Fruit fly (Drosophila melanogaster) whole organism, wandering third instar larva: Measurements from ENCODE around the gene CG5510.

Source experiments
- Abd-B ChIP-seq: fragments of >200 bp; optimal IDR thresholded peaks from 2 replicates; lab custom pipeline; 2017; ENCODE audit warnings: missing biosample characterization, missing genetic modification characterization
- Dfd ChIP-seq: fragments of >200 bp; optimal IDR thresholded peaks from 2 replicates; lab custom pipeline; 2017; ENCODE audit warnings: missing biosample characterization, missing genetic modification characterization
- Mio ChIP-seq: sonication (Bioruptor generic); optimal IDR thresholded peaks from 2 replicates; lab custom pipeline; 2016; ENCODE audit warnings: missing biosample characterization, missing genetic modification characterization
- fru ChIP-seq: fragments of 200-800 bp; sonication (Bioruptor generic); optimal IDR thresholded peaks from 3 replicates; lab custom pipeline; 2016; ENCODE audit warnings: missing biosample characterization, mild to moderate bottlenecking, missing genetic modification characterization

dm6 chr3R:24206341-24207114 lies 37.2 kb upstream of the CG5510 start:
- no peak for TF ChIP-seq Dfd (GFP tag; lab: Kevin White, UChicago)
- TF ChIP-seq Abd-B, result no peak
- no peak for TF ChIP-seq Mio (GFP tag; lab: Kevin White, UChicago)
- peak; percentile 48 for TF ChIP-seq fru
